Fruit fly (Drosophila melanogaster) S2 (cell line): ENCODE results near the gene Past1.

Experiments
- CG8478 ChIP-seq: fragments of >200 bp; optimal IDR thresholded peaks from 2 replicates; lab custom pipeline; 2018
- CTCF ChIP-seq, 2 experiments: fragments of >200 bp; optimal IDR thresholded peaks; 2 replicates each; lab custom pipeline; 2018

dm6 chr3R:12654253-12654623, 42.9 kb upstream of the Past1 start, which contains the start of gene CG6225:
- TF ChIP-seq CG8478 (lab: Kevin White, UChicago) (no peak), CTCF (optimal IDR thresholded peaks at IDR 0.05; lab: Kevin White, UChicago) (no peak)
